Fruit fly (Drosophila melanogaster) whole organism, pupa: Measurements from ENCODE around the gene CG1354.

Experiments used
- CG10348 ChIP-seq: fragments of 200-800 bp; sonication (Bioruptor generic); IDR thresholded peaks from 2 replicates; pipeline ENCODE4 v1.3.6; 2022; ENCODE audit warnings: missing biosample characterization, missing genetic modification characterization
- CG32121 ChIP-seq: fragments of 200-800 bp; sonication (Bioruptor generic); IDR thresholded peaks from 2 replicates; pipeline ENCODE4 v1.3.6; 2022; ENCODE audit warnings: missing biosample characterization, missing genetic modification characterization
- CG8301 ChIP-seq: fragments of 200-800 bp; sonication (Bioruptor generic); optimal IDR thresholded peaks from 2 replicates; lab custom pipeline; 2018; ENCODE audit warnings: missing biosample characterization, mild to moderate bottlenecking, missing genetic modification characterization
- EcR ChIP-seq: fragments of 200-800 bp; sonication (Bioruptor generic); optimal IDR thresholded peaks from 3 replicates; lab custom pipeline; 2019; ENCODE audit warnings: missing biosample characterization, missing genetic modification characterization, mild to moderate bottlenecking, moderate library complexity, missing genetic modification reagents
- Ets98B ChIP-seq: fragments of 200-800 bp; sonication (Bioruptor generic); IDR thresholded peaks from 2 replicates; pipeline ENCODE4 v1.3.6; 2022; ENCODE audit warnings: missing biosample characterization, missing genetic modification characterization
- Pif1A ChIP-seq: fragments of 200-800 bp; sonication (Bioruptor generic); optimal IDR thresholded peaks from 3 replicates; lab custom pipeline; 2016; ENCODE audit warnings: missing biosample characterization, missing genetic modification characterization
- Snoo ChIP-seq: fragments of 200-800 bp; sonication (Bioruptor generic); optimal IDR thresholded peaks from 3 replicates; lab custom pipeline; 2017; ENCODE audit warnings: missing biosample characterization, mild to moderate bottlenecking, missing genetic modification characterization, inconsistent platforms
- fd96Ca ChIP-seq: fragments of 200-800 bp; sonication (Bioruptor generic); IDR thresholded peaks from 3 replicates; pipeline ENCODE4 v1.3.6; 2022; ENCODE audit warnings: missing biosample characterization, missing genetic modification characterization
- gl ChIP-seq: fragments of 200-800 bp; sonication (Bioruptor generic); optimal IDR thresholded peaks from 2 replicates; lab custom pipeline; 2018; ENCODE audit warnings: missing biosample characterization, mild to moderate bottlenecking, missing genetic modification characterization

DNA sequence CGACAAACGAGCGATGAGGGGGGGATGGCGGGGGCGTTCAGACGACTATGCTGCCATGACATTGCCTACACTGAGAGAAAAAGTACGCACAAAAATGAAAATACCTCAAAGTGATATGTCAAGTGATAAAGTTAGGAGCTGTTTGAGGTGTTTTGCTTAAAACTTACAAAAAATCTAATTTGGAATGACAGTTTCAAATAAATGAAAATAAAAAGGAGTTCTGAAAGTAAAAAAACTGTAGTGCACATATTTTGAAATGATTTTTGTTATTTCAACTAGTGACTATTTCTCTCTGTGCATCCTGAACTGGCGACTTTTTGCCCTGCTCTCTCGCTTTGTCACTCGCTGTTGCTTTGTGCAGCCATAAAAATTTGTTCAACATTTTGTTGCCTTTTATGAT, 51.4 kb downstream of the CG1354 start:
- TF ChIP-seq CG8301 (tag; lab: Kevin White, UChicago) (peak; percentile 0), Snoo (tag; lab: Kevin White, UChicago) (no peak), CG10348 (GFP tag; lab: Robert Waterston, UW) (no peak), EcR (GFP tag; lab: Kevin White, UChicago) (no peak), CG32121 (no peak), Pif1A (no peak), fd96Ca (GFP tag; lab: Robert Waterston, UW) (no peak), gl (tag; lab: Kevin White, UChicago) (no peak), Ets98B (GFP tag; lab: Robert Waterston, UW) (no peak)
